Worm (Caenorhabditis elegans) whole organism, midembryonic: ENCODE measurements around the gene nit-1.

Experiments
- T22C8.4 ChIP-seq: fragments of 200-800 bp; sonication (Bioruptor generic); IDR thresholded peaks from 2 replicates; pipeline ENCODE4 v1.3.6; 2022; ENCODE audit warnings: missing genetic modification characterization, missing compliant biosample characterization
- flt-1 ChIP-seq: fragments of 200-800 bp; sonication (Bioruptor generic); IDR thresholded peaks from 2 replicates; pipeline ENCODE4 v1.3.6; 2022; ENCODE audit warnings: missing genetic modification characterization, missing compliant biosample characterization
- med-1 ChIP-seq: sonication (generic microtip); optimal IDR thresholded peaks from 2 replicates; lab custom pipeline; 2017; ENCODE audit warnings: missing genetic modification characterization, mild to moderate bottlenecking, missing compliant biosample characterization, antibody characterized with exemption, missing genetic modification reagents; ENCODE audit not compliant: insufficient read depth

DNA sequence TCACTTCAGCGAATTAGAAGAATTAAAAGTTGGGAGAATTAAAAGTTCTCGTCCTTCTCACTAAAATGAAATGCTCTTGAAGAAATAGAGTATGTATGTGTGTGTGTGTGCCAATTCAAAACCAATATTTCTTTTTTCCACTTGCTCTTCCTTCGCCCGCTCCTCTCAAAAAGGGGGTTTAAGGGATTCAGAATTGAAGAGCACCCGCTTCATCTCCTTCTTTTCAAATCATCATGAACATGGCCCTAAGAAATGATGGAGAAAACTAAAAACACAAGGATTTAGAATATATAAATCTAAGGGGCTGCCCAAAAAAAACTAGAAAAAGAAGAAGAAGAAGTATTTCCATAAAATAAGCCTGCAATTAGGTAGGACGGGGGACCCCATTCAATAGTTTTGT lies 47.1 kb downstream of the nit-1 start:
- TF ChIP-seq T22C8.4 (GFP tag; lab: Robert Waterston, UW), result no peak
- TF ChIP-seq flt-1 (GFP tag; lab: Robert Waterston, UW), result no peak
- no peak for TF ChIP-seq med-1 (GFP tag; lab: Kevin White, UChicago)
